Fruit fly (Drosophila melanogaster): ENCODE data around the gene CG7840.

DNA sequence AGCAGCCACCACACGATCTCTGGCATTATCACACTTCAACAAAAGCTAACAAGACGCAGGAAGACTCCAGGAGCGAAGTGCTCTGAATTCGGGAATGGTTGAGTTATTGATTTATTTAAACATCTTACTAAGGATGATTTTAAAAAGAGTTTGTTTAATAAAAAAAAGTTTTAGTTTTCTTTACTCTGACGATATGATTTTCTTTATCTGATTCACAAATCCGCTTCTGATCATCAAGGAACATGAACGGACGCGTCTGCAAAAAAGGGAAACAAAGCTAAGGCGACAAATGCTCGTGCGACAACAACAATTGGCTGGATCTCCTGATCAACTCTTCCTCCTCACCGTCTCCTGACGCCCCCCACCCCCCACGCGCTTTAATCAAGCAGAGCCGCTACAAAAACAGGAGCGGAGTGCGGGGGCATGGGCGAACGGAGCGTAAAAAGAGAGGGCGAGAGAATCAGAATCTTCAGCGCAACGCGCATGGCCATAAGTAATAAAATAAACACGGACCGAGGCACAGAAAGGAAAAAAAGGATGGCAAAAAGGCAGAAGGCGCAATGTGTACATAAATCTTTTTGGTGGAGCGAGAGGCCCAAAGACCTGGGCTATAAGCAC is 6.1 kb upstream of the CG7840 start:
- TF ChIP-seq cnc (optimal IDR thresholded peaks at IDR 0.05), result no peak
- no peak for TF ChIP-seq CG14711 (tag; optimal IDR thresholded peaks at IDR 0.05)
- TF ChIP-seq Crg-1 (GFP tag; optimal IDR thresholded peaks at IDR 0.05), result no peak
- no peak for TF ChIP-seq Clk (GFP tag; optimal IDR thresholded peaks at IDR 0.05)
- no peak for TF ChIP-seq Mnt (GFP tag; optimal IDR thresholded peaks at IDR 0.05)
- TF ChIP-seq cic (GFP tag; optimal IDR thresholded peaks at IDR 0.05), result no peak
- no peak for TF ChIP-seq CG1620 (GFP tag; optimal IDR thresholded peaks at IDR 0.05)
- TF ChIP-seq kay (GFP tag; ENCODE audit: borderline replicate concordance), result no peak
